Worm (Caenorhabditis elegans) whole organism, L3 larva: ENCODE results near the gene M03A1.8.

Source experiments
- R02D3.7 ChIP-seq: fragments of 150-350 bp; optimal IDR thresholded peaks from 2 replicates; lab custom pipeline; 2014; ENCODE audit warnings: missing biosample characterization, missing genetic modification characterization
- ZK546.5 ChIP-seq: sonication (generic microtip); optimal IDR thresholded peaks from 2 replicates; lab custom pipeline; 2017; ENCODE audit warnings: missing biosample characterization, missing genetic modification characterization
- aly-2 ChIP-seq: fragments of 150-350 bp; optimal IDR thresholded peaks from 2 replicates; lab custom pipeline; 2014; ENCODE audit warnings: missing biosample characterization, missing genetic modification characterization
- ama-1 ChIP-seq: fragments of 150-350 bp; optimal IDR thresholded peaks from 2 replicates; lab custom pipeline; 2018
- ceh-16 ChIP-seq: sonication (generic microtip); optimal IDR thresholded peaks from 2 replicates; lab custom pipeline; 2017; ENCODE audit warnings: missing biosample characterization, missing genetic modification characterization
- ceh-82 ChIP-seq: fragments of 150-350 bp; optimal IDR thresholded peaks from 2 replicates; lab custom pipeline; 2014; ENCODE audit warnings: missing biosample characterization, missing genetic modification characterization
- ceh-9 ChIP-seq: sonication (generic microtip); optimal IDR thresholded peaks from 2 replicates; lab custom pipeline; 2018; ENCODE audit warnings: missing biosample characterization, missing genetic modification characterization
- daf-12 ChIP-seq: fragments of 150-350 bp; optimal IDR thresholded peaks from 2 replicates; lab custom pipeline; 2014; ENCODE audit warnings: missing biosample characterization, missing genetic modification reagents, missing genetic modification characterization
- egl-27 ChIP-seq: sonication (generic microtip); optimal IDR thresholded peaks from 4 replicates; lab custom pipeline; 2017; ENCODE audit warnings: missing biosample characterization, missing genetic modification reagents, missing genetic modification characterization
- egl-5 ChIP-seq: fragments of 150-350 bp; optimal IDR thresholded peaks from 2 replicates; lab custom pipeline; 2017; ENCODE audit warnings: missing biosample characterization, missing genetic modification reagents, missing genetic modification characterization, inconsistent platforms
- elt-2 ChIP-seq: sonication (generic microtip); optimal IDR thresholded peaks from 2 replicates; lab custom pipeline; 2016; ENCODE audit warnings: missing genetic modification reagents, mild to moderate bottlenecking, missing genetic modification characterization, missing compliant biosample characterization
- fkh-10 ChIP-seq: sonication (generic microtip); optimal IDR thresholded peaks from 2 replicates; lab custom pipeline; 2017; ENCODE audit warnings: missing biosample characterization, missing genetic modification reagents, missing genetic modification characterization
- fkh-2 ChIP-seq: fragments of 150-350 bp; optimal IDR thresholded peaks from 2 replicates; lab custom pipeline; 2014; ENCODE audit warnings: missing biosample characterization, missing genetic modification reagents, missing genetic modification characterization
- fos-1 ChIP-seq: fragments of 150-350 bp; optimal IDR thresholded peaks from 2 replicates; lab custom pipeline; 2014; ENCODE audit warnings: missing biosample characterization, missing genetic modification characterization
- hmg-11 ChIP-seq: sonication (generic microtip); optimal IDR thresholded peaks from 2 replicates; lab custom pipeline; 2016; ENCODE audit warnings: missing genetic modification characterization, missing compliant biosample characterization
- jun-1 ChIP-seq: fragments of 150-350 bp; optimal IDR thresholded peaks from 2 replicates; lab custom pipeline; 2014; ENCODE audit warnings: missing biosample characterization, missing genetic modification reagents, missing genetic modification characterization
- lin-15B ChIP-seq: fragments of 150-350 bp; optimal IDR thresholded peaks from 2 replicates; lab custom pipeline; 2014; ENCODE audit warnings: missing biosample characterization, missing genetic modification characterization
- lin-39 ChIP-seq: fragments of 150-350 bp; optimal IDR thresholded peaks from 2 replicates; lab custom pipeline; 2018; ENCODE audit warnings: missing biosample characterization, missing genetic modification reagents, missing genetic modification characterization
- mdl-1 ChIP-seq: fragments of 150-350 bp; optimal IDR thresholded peaks from 2 replicates; lab custom pipeline; 2014; ENCODE audit warnings: missing biosample characterization, missing genetic modification characterization
- mml-1 ChIP-seq: fragments of 150-350 bp; sonication (generic microtip); optimal IDR thresholded peaks from 3 replicates; lab custom pipeline; 2014; ENCODE audit warnings: missing biosample characterization, missing genetic modification characterization
- nfya-1 ChIP-seq: sonication (generic microtip); optimal IDR thresholded peaks from 2 replicates; lab custom pipeline; 2017; ENCODE audit warnings: missing genetic modification characterization, mild to moderate bottlenecking, missing compliant biosample characterization, antibody characterized with exemption, moderate library complexity; ENCODE audit not compliant: insufficient read depth
- nhr-11 ChIP-seq: fragments of 150-350 bp; optimal IDR thresholded peaks from 2 replicates; lab custom pipeline; 2014; ENCODE audit warnings: missing biosample characterization, missing genetic modification characterization
- nhr-12 ChIP-seq: fragments of 150-350 bp; optimal IDR thresholded peaks from 2 replicates; lab custom pipeline; 2014; ENCODE audit warnings: missing biosample characterization, missing genetic modification characterization
- nhr-23 ChIP-seq: fragments of 150-350 bp; optimal IDR thresholded peaks from 2 replicates; lab custom pipeline; 2014; ENCODE audit warnings: missing biosample characterization, missing genetic modification reagents, missing genetic modification characterization
- nhr-237 ChIP-seq: fragments of 150-350 bp; optimal IDR thresholded peaks from 2 replicates; lab custom pipeline; 2014; ENCODE audit warnings: missing biosample characterization, missing genetic modification characterization
- nhr-25 ChIP-seq: sonication (generic microtip); optimal IDR thresholded peaks from 2 replicates; lab custom pipeline; 2017; ENCODE audit warnings: missing biosample characterization, missing genetic modification characterization
- nhr-43 ChIP-seq: sonication (generic microtip); optimal IDR thresholded peaks from 2 replicates; lab custom pipeline; 2016; ENCODE audit warnings: mild to moderate bottlenecking, missing genetic modification characterization, missing compliant biosample characterization; ENCODE audit not compliant: poor library complexity, severe bottlenecking
- nhr-67 ChIP-seq: fragments of 150-350 bp; optimal IDR thresholded peaks from 2 replicates; lab custom pipeline; 2014; ENCODE audit warnings: missing biosample characterization, missing genetic modification characterization
- nhr-76 ChIP-seq: fragments of 150-350 bp; sonication (generic microtip); optimal IDR thresholded peaks from 5 replicates; lab custom pipeline; 2014; ENCODE audit warnings: missing biosample characterization, missing genetic modification characterization
- nhr-77 ChIP-seq: fragments of 150-350 bp; optimal IDR thresholded peaks from 2 replicates; lab custom pipeline; 2014; ENCODE audit warnings: missing biosample characterization, missing genetic modification characterization
- pha-4 ChIP-seq: fragments of 150-350 bp; optimal IDR thresholded peaks from 2 replicates; lab custom pipeline; 2014; ENCODE audit warnings: missing biosample characterization, missing genetic modification reagents, missing genetic modification characterization
- pqm-1 ChIP-seq: fragments of 150-350 bp; optimal IDR thresholded peaks from 2 replicates; lab custom pipeline; 2017; ENCODE audit warnings: missing biosample characterization, missing genetic modification characterization, inconsistent platforms
- sea-2 ChIP-seq: fragments of 150-350 bp; sonication (generic microtip); optimal IDR thresholded peaks from 4 replicates; lab custom pipeline; 2014; ENCODE audit warnings: missing biosample characterization, missing genetic modification reagents, missing genetic modification characterization
- skn-1 ChIP-seq: fragments of 150-350 bp; optimal IDR thresholded peaks from 2 replicates; lab custom pipeline; 2014; ENCODE audit warnings: missing biosample characterization, missing genetic modification characterization
- snpc-4 ChIP-seq: fragments of 150-350 bp; optimal IDR thresholded peaks from 2 replicates; lab custom pipeline; 2014; ENCODE audit warnings: missing biosample characterization, missing genetic modification characterization
- tbx-2 ChIP-seq: sonication (generic microtip); optimal IDR thresholded peaks from 2 replicates; lab custom pipeline; 2016; ENCODE audit warnings: mild to moderate bottlenecking, missing genetic modification characterization, missing compliant biosample characterization
- unc-39 ChIP-seq: sonication (generic microtip); optimal IDR thresholded peaks from 4 replicates; lab custom pipeline; 2017; ENCODE audit warnings: missing biosample characterization, missing genetic modification characterization
- unc-62 ChIP-seq: fragments of 150-350 bp; sonication (generic microtip); optimal IDR thresholded peaks from 4 replicates; lab custom pipeline; 2014; ENCODE audit warnings: missing biosample characterization, missing genetic modification reagents, missing genetic modification characterization
- ztf-11 ChIP-seq: fragments of 150-350 bp; optimal IDR thresholded peaks from 2 replicates; lab custom pipeline; 2014; ENCODE audit warnings: missing biosample characterization, missing genetic modification characterization

M03A1.8 gene

DNA sequence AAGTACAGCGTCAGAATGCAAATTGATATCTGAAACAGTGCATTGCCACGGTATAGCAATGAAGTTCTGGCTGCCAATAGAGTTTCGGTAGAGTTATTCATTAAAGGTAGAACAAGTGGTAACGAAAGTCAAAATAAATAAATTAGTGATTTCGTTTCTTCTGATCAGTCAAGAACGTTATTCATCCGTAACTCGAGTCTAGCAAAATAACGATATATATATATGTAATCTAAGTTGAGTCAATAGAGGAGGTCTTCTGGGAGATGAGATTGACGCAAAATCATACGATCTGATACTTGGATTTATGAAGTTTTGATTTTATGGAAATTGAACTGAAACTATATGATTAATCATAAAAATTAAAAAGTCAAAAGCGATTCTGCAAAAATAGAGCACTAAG lies 32.3 kb upstream of the M03A1.8 start, which contains the start of gene sra-35:
Gene sra-35, minus strand, starts transcription at position 101 of the 400 bp plus-strand sequence.
- TF ChIP-seq lin-39: no peak
- no peak for TF ChIP-seq nhr-11
- TF ChIP-seq nhr-12 (tag; lab: Kevin White, UChicago): no peak
- no peak for TF ChIP-seq ZK546.5 (tag; lab: Kevin White, UChicago)
- no peak for TF ChIP-seq pqm-1 (tag; lab: Kevin White, UChicago)
- TF ChIP-seq unc-62 (GFP tag; lab: Kevin White, UChicago): no peak
- TF ChIP-seq ceh-16 (tag; lab: Kevin White, UChicago): no peak
- TF ChIP-seq egl-5: no peak
- TF ChIP-seq ceh-82 (tag; lab: Kevin White, UChicago): no peak
- no peak for TF ChIP-seq nhr-76
- TF ChIP-seq ztf-11 (tag; lab: Kevin White, UChicago): no peak
- no peak for TF ChIP-seq unc-39 (tag; lab: Kevin White, UChicago)
- TF ChIP-seq nhr-77 (tag; lab: Kevin White, UChicago): no peak
- no peak for TF ChIP-seq ceh-9
- no peak for TF ChIP-seq nhr-237
- no peak for TF ChIP-seq skn-1 (tag; lab: Kevin White, UChicago)
- TF ChIP-seq mml-1: no peak
- no peak for TF ChIP-seq sea-2 (GFP tag; lab: Kevin White, UChicago)
- no peak for TF ChIP-seq lin-15B (tag; lab: Kevin White, UChicago)
- TF ChIP-seq daf-12 (tag; lab: Kevin White, UChicago): no peak

DNA sequence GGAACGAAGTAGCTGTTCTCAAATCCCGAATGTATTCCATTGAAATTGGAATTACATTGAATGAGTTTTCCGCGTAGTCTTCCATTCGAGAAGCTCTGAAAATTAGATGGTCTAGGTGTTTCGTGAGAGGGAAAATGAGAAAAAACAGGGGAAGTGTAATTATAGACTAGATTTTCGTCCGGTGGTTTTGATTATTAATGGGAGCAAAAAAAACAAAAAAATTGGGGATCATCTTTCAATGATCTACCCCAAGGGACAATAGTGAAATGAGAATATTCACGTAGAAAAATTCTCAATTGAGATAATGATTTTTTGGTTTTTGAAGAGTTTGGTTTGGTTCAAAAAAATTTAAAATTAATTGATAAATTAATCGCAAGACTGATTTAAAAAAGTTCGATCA lies 28.3 kb upstream of the M03A1.8 start, which contains the start of gene sra-32:
Gene sra-32, minus strand, starts transcription at position 101 of the 400 bp plus-strand sequence.
- TF ChIP-seq mdl-1 (no peak), snpc-4 (tag; lab: Kevin White, UChicago) (no peak), nhr-12 (tag; lab: Kevin White, UChicago) (no peak), nhr-23 (no peak), fos-1 (tag; lab: Kevin White, UChicago) (no peak), egl-27 (tag; lab: Kevin White, UChicago) (no peak), fkh-10 (no peak), nhr-76 (no peak), lin-39 (no peak)

- no peak for TF ChIP-seq egl-27 (tag; lab: Kevin White, UChicago)
- no peak for TF ChIP-seq jun-1
- TF ChIP-seq egl-5: no peak
- no peak for TF ChIP-seq nhr-25 (tag; lab: Kevin White, UChicago)
- no peak for TF ChIP-seq ztf-11 (tag; lab: Kevin White, UChicago)
- no peak for TF ChIP-seq ama-1 (lab: Kevin White, UChicago)
- no peak for TF ChIP-seq mml-1
- no peak for TF ChIP-seq mdl-1
- no peak for TF ChIP-seq nhr-23
These were observed 23.0 kb upstream of the M03A1.8 start, which contains the start of gene sra-33 for ce11 chrII:4537141-4537540. TSS of gene sra-33 (minus strand) at chrII:4537241.

DNA sequence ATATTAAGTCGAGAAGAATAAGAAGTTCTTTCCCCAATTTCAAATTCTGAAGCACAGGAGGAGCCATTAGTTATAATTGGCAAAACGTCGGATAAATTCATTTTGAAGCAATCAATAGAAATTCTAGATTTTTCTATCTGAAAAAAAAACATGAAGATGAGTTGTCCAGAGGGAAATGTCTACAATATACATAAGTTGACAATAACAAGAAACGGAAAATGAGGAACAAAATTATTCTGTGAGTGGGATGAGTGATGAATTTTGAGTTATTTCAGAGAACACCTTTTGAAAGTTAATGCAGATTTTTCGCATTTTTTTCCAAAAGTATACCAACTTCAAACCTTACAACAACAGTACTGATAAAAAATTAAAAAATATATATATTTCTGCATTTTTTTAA lies 19.5 kb upstream of the M03A1.8 start, which contains the start of gene sra-36:
Gene sra-36, minus strand, starts transcription at position 101 of the 400 bp plus-strand sequence.
- TF ChIP-seq ztf-11 (tag; lab: Kevin White, UChicago): no peak
- no peak for TF ChIP-seq egl-5
- TF ChIP-seq sea-2 (GFP tag; lab: Kevin White, UChicago): no peak
- no peak for TF ChIP-seq ama-1 (lab: Kevin White, UChicago)
- no peak for TF ChIP-seq nhr-43 (tag; lab: Kevin White, UChicago)
- TF ChIP-seq nhr-76: no peak
- no peak for TF ChIP-seq pha-4 (tag; lab: Kevin White, UChicago)
- TF ChIP-seq aly-2: no peak
- TF ChIP-seq egl-27 (tag; lab: Kevin White, UChicago): no peak
- TF ChIP-seq jun-1: no peak
- no peak for TF ChIP-seq hmg-11 (tag; lab: Kevin White, UChicago)
- no peak for TF ChIP-seq skn-1 (tag; lab: Kevin White, UChicago)
- no peak for TF ChIP-seq nhr-67 (tag; lab: Kevin White, UChicago)
- TF ChIP-seq fos-1 (tag; lab: Kevin White, UChicago): no peak
- TF ChIP-seq elt-2: no peak
- TF ChIP-seq tbx-2 (tag; lab: Kevin White, UChicago): no peak
- TF ChIP-seq pqm-1 (tag; lab: Kevin White, UChicago): no peak

- TF ChIP-seq egl-27 (tag; lab: Kevin White, UChicago): no peak
- TF ChIP-seq lin-39: no peak
- TF ChIP-seq R02D3.7 (tag; lab: Kevin White, UChicago): no peak
- no peak for TF ChIP-seq ceh-16 (tag; lab: Kevin White, UChicago)
- TF ChIP-seq sea-2 (GFP tag; lab: Kevin White, UChicago): no peak
- no peak for TF ChIP-seq fkh-2 (tag; lab: Kevin White, UChicago)
- no peak for TF ChIP-seq nhr-237
- no peak for TF ChIP-seq nhr-67 (tag; lab: Kevin White, UChicago)
- TF ChIP-seq ceh-9: no peak
- TF ChIP-seq nhr-77 (tag; lab: Kevin White, UChicago): no peak
- TF ChIP-seq unc-39 (tag; lab: Kevin White, UChicago): no peak
- TF ChIP-seq ama-1 (lab: Kevin White, UChicago): no peak
- no peak for TF ChIP-seq unc-62 (GFP tag; lab: Kevin White, UChicago)
- TF ChIP-seq nfya-1 (tag; lab: Kevin White, UChicago): no peak
- TF ChIP-seq nhr-23: no peak
- TF ChIP-seq nhr-11: no peak
These were observed 16.6 kb upstream of the M03A1.8 start, which contains the start of gene sra-34 for ce11 chrII:4543568-4543967. TSS of gene sra-34 (minus strand) at chrII:4543668.
